Worm (Caenorhabditis elegans) whole organism, L1 larva: ENCODE data around the gene T07E3.3.

ENCODE experiments used
- C04F5.9 ChIP-seq: sonication (generic microtip); optimal IDR thresholded peaks from 2 replicates; lab custom pipeline; 2016; ENCODE audit warnings: missing genetic modification characterization, missing compliant biosample characterization
- C34B4.2 ChIP-seq: sonication (generic microtip); optimal IDR thresholded peaks from 2 replicates; lab custom pipeline; 2017; ENCODE audit warnings: mild to moderate bottlenecking, missing genetic modification characterization, missing compliant biosample characterization
- F16B12.6 ChIP-seq: fragments of 150-350 bp; optimal IDR thresholded peaks from 2 replicates; lab custom pipeline; 2014; ENCODE audit warnings: missing biosample characterization, missing genetic modification characterization
- aly-2 ChIP-seq: fragments of 150-350 bp; optimal IDR thresholded peaks from 2 replicates; lab custom pipeline; 2014; ENCODE audit warnings: missing biosample characterization, missing genetic modification characterization
- ama-1 ChIP-seq: fragments of 150-350 bp; optimal IDR thresholded peaks from 2 replicates; lab custom pipeline; 2014
- ceh-8 ChIP-seq: fragments of 200-800 bp; sonication (Bioruptor generic); optimal IDR thresholded peaks from 2 replicates; lab custom pipeline; 2018; ENCODE audit warnings: mild to moderate bottlenecking, missing genetic modification characterization, moderate library complexity, missing compliant biosample characterization
- ceh-88 ChIP-seq: fragments of 200-800 bp; sonication (Bioruptor generic); IDR thresholded peaks from 2 replicates; pipeline ENCODE4 v1.3.6; 2022; ENCODE audit warnings: missing genetic modification characterization, missing compliant biosample characterization
- ces-1 ChIP-seq: fragments of 150-350 bp; optimal IDR thresholded peaks from 2 replicates; lab custom pipeline; 2014; ENCODE audit warnings: missing biosample characterization, missing genetic modification reagents, missing genetic modification characterization
- efl-1 ChIP-seq, 4 experiments: fragments of 150-350 bp; optimal IDR thresholded peaks in 3 of 4; peaks in 1 of 4; 1 replicate in 1 of 4; 2 replicates in 3 of 4; lab custom pipeline; 2014; ENCODE audit warnings: missing biosample characterization in 2 of 4, missing genetic modification characterization in 2 of 4, missing genetic modification reagents in 2 of 4
- egl-13 ChIP-seq: sonication (generic microtip); optimal IDR thresholded peaks from 2 replicates; lab custom pipeline; 2016; ENCODE audit warnings: missing genotype, missing genetic modification reagents, missing genetic modification characterization, missing compliant biosample characterization
- elt-2 ChIP-seq: sonication (generic microtip); optimal IDR thresholded peaks from 2 replicates; lab custom pipeline; 2016; ENCODE audit warnings: missing genetic modification characterization, mild to moderate bottlenecking, inconsistent platforms, missing compliant biosample characterization, missing genetic modification reagents
- fkh-4 ChIP-seq: sonication (generic microtip); optimal IDR thresholded peaks from 2 replicates; lab custom pipeline; 2016; ENCODE audit warnings: missing compliant biosample characterization, missing genetic modification characterization, borderline replicate concordance
- fos-1 ChIP-seq: fragments of 150-350 bp; optimal IDR thresholded peaks from 2 replicates; lab custom pipeline; 2014; ENCODE audit warnings: missing biosample characterization, missing genetic modification characterization
- jun-1 ChIP-seq: fragments of 150-350 bp; optimal IDR thresholded peaks from 2 replicates; lab custom pipeline; 2014; ENCODE audit warnings: missing biosample characterization, missing genetic modification reagents, missing genetic modification characterization
- lin-13 ChIP-seq: fragments of 150-350 bp; optimal IDR thresholded peaks from 2 replicates; lab custom pipeline; 2014; ENCODE audit warnings: missing biosample characterization, missing genetic modification reagents, missing genetic modification characterization
- lin-15B ChIP-seq: fragments of 150-350 bp; sonication (generic microtip); optimal IDR thresholded peaks from 3 replicates; lab custom pipeline; 2014; ENCODE audit warnings: missing biosample characterization, missing genetic modification characterization
- lin-35 ChIP-seq, 2 experiments: fragments of 150-350 bp; optimal IDR thresholded peaks; 2 replicates each; lab custom pipeline; 2014; ENCODE audit warnings: missing biosample characterization in 2 of 2, missing genetic modification characterization in 2 of 2, missing genetic modification reagents in 2 of 2
- lir-3 ChIP-seq: sonication (generic microtip); optimal IDR thresholded peaks from 2 replicates; lab custom pipeline; 2016; ENCODE audit warnings: mild to moderate bottlenecking, missing genetic modification characterization, moderate library complexity, missing compliant biosample characterization; ENCODE audit not compliant: poor library complexity
- mdl-1 ChIP-seq, 2 experiments: fragments of 150-350 bp; optimal IDR thresholded peaks; 2 replicates each; lab custom pipeline; 2014 to 2017; ENCODE audit warnings: missing biosample characterization in 2 of 2, missing genetic modification characterization in 2 of 2, inconsistent platforms in 1 of 2
- mep-1 ChIP-seq: fragments of 150-350 bp; optimal IDR thresholded peaks from 2 replicates; lab custom pipeline; 2014; ENCODE audit warnings: missing biosample characterization, missing genetic modification characterization
- nhr-11 ChIP-seq: fragments of 150-350 bp; optimal IDR thresholded peaks from 2 replicates; lab custom pipeline; 2014; ENCODE audit warnings: missing biosample characterization, missing genetic modification characterization
- nhr-12 ChIP-seq: sonication (generic microtip); optimal IDR thresholded peaks from 2 replicates; lab custom pipeline; 2017; ENCODE audit warnings: missing biosample characterization, missing genetic modification characterization
- nhr-237 ChIP-seq: fragments of 150-350 bp; optimal IDR thresholded peaks from 2 replicates; lab custom pipeline; 2014; ENCODE audit warnings: missing biosample characterization, missing genetic modification characterization
- nhr-28 ChIP-seq: fragments of 150-350 bp; optimal IDR thresholded peaks from 2 replicates; lab custom pipeline; 2014; ENCODE audit warnings: missing biosample characterization, missing genetic modification characterization
- nhr-71 ChIP-seq: sonication (generic microtip); optimal IDR thresholded peaks from 2 replicates; lab custom pipeline; 2016; ENCODE audit warnings: mild to moderate bottlenecking, missing genetic modification characterization, moderate library complexity, missing compliant biosample characterization
- nhr-77 ChIP-seq: fragments of 150-350 bp; optimal IDR thresholded peaks from 2 replicates; lab custom pipeline; 2014; ENCODE audit warnings: missing biosample characterization, missing genetic modification characterization
- nhr-84 ChIP-seq: sonication (generic microtip); optimal IDR thresholded peaks from 2 replicates; lab custom pipeline; 2017; ENCODE audit warnings: missing biosample characterization, missing genetic modification characterization
- nhr-85 ChIP-seq: sonication (generic microtip); peaks from one replicate; lab custom pipeline; 2016; ENCODE audit warnings: missing genetic modification characterization, inconsistent platforms, missing compliant biosample characterization
- nhr-90 ChIP-seq: sonication (generic microtip); optimal IDR thresholded peaks from 2 replicates; lab custom pipeline; 2016; ENCODE audit warnings: mild to moderate bottlenecking, missing genetic modification characterization, missing compliant biosample characterization; ENCODE audit not compliant: poor library complexity
- pag-3 ChIP-seq: sonication (generic microtip); optimal IDR thresholded peaks from 2 replicates; lab custom pipeline; 2017; ENCODE audit warnings: missing genetic modification characterization, mild to moderate bottlenecking, missing compliant biosample characterization, antibody characterized with exemption, borderline replicate concordance; ENCODE audit not compliant: insufficient read depth
- pqm-1 ChIP-seq: sonication (generic microtip); optimal IDR thresholded peaks from 3 replicates; lab custom pipeline; 2017; ENCODE audit warnings: missing biosample characterization, missing genetic modification characterization
- skn-1 ChIP-seq: fragments of 150-350 bp; optimal IDR thresholded peaks from 2 replicates; lab custom pipeline; 2014; ENCODE audit warnings: missing biosample characterization, missing genetic modification characterization
- snpc-4 ChIP-seq: fragments of 150-350 bp; optimal IDR thresholded peaks from 2 replicates; lab custom pipeline; 2014; ENCODE audit warnings: missing biosample characterization, missing genetic modification characterization
- snu-23 ChIP-seq: sonication (generic microtip); optimal IDR thresholded peaks from 2 replicates; lab custom pipeline; 2016; ENCODE audit warnings: missing genetic modification characterization, missing compliant biosample characterization
- sptf-1 ChIP-seq: fragments of 150-350 bp; optimal IDR thresholded peaks from 2 replicates; lab custom pipeline; 2014; ENCODE audit warnings: missing biosample characterization, missing genetic modification characterization
- sup-37 ChIP-seq: fragments of 200-800 bp; sonication (Bioruptor generic); optimal IDR thresholded peaks from 2 replicates; lab custom pipeline; 2018; ENCODE audit warnings: mild to moderate bottlenecking, missing genetic modification characterization, missing compliant biosample characterization
- swsn-7 ChIP-seq: sonication (generic microtip); optimal IDR thresholded peaks from 2 replicates; lab custom pipeline; 2016; ENCODE audit warnings: missing genetic modification characterization, missing compliant biosample characterization
- tbx-2 ChIP-seq: sonication (generic microtip); optimal IDR thresholded peaks from 2 replicates; lab custom pipeline; 2016; ENCODE audit warnings: missing genetic modification characterization, missing compliant biosample characterization
- tlp-1 ChIP-seq: fragments of 150-350 bp; optimal IDR thresholded peaks from 2 replicates; lab custom pipeline; 2014; ENCODE audit warnings: missing biosample characterization, missing genetic modification characterization
- unc-130 ChIP-seq: fragments of 150-350 bp; optimal IDR thresholded peaks from 2 replicates; lab custom pipeline; 2017; ENCODE audit warnings: missing biosample characterization, missing genetic modification characterization, inconsistent platforms
- unc-98 ChIP-seq: fragments of 200-800 bp; sonication (Bioruptor generic); IDR thresholded peaks from 2 replicates; pipeline ENCODE4 v1.3.6; 2022; ENCODE audit warnings: missing genetic modification characterization, missing compliant biosample characterization
- xbp-1 ChIP-seq: sonication (generic microtip); optimal IDR thresholded peaks from 2 replicates; lab custom pipeline; 2016; ENCODE audit warnings: missing genetic modification characterization, missing compliant biosample characterization
- ztf-4 ChIP-seq: fragments of 150-350 bp; optimal IDR thresholded peaks from 2 replicates; lab custom pipeline; 2014; ENCODE audit warnings: missing biosample characterization, missing genetic modification characterization

The T07E3.3 gene

DNA sequence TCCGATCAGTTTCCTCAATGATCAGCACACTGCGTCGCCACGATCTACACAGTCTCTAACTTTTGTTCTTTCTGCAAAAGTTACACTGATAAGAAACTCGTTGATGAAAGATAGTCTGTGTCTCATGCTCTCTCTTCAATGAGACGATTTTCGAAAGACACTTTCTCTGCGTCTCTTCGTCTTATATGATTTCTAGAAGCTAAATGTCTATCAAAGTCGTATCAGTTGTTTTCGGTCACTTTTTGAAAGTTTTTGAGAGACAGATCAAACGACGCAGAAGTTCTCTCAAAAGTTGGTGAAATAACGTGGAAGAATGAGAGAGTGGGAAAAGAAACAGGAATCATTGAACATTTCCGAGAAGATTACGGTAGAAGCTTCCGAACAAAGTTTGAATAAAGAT, 8.5 kb upstream of the T07E3.3 start (continued):
- peak; percentile 49 for TF ChIP-seq nhr-77 (tag; lab: Kevin White, UChicago)
- peak; percentile 69 for TF ChIP-seq elt-2 (tag; lab: Kevin White, UChicago)
- peak; percentile 29 for TF ChIP-seq skn-1 (tag; lab: Kevin White, UChicago)
- no peak for TF ChIP-seq sptf-1 (tag; lab: Kevin White, UChicago)
- TF ChIP-seq nhr-11 (tag; lab: Kevin White, UChicago), result peak; percentile 4
- peak; percentile 55 for TF ChIP-seq lir-3 (tag; lab: Kevin White, UChicago)
- peak; percentile 53 for TF ChIP-seq nhr-90 (tag; lab: Kevin White, UChicago)
- peak; percentile 87 for TF ChIP-seq nhr-85 (tag; lab: Kevin White, UChicago)
- peak; percentile 79 for TF ChIP-seq fos-1 (tag; lab: Kevin White, UChicago)
- TF ChIP-seq ces-1, result no peak
- no peak for TF ChIP-seq nhr-12
- peak; percentile 31 to 67 for TF ChIP-seq lin-35 (GFP tag; optimal IDR thresholded peaks at IDR 0.05; lab: Kevin White, UChicago)
- TF ChIP-seq egl-13, result no peak
- no peak for TF ChIP-seq jun-1 (tag; lab: Kevin White, UChicago)
- TF ChIP-seq xbp-1, result peak; percentile 14
- TF ChIP-seq C04F5.9 (tag; lab: Kevin White, UChicago), result no peak
- TF ChIP-seq pag-3 (tag; lab: Kevin White, UChicago), result no peak
- TF ChIP-seq lin-13 (GFP tag; lab: Kevin White, UChicago), result peak; percentile 18
- TF ChIP-seq nhr-28 (tag; lab: Kevin White, UChicago), result no peak
- no peak for TF ChIP-seq lin-15B (tag; lab: Kevin White, UChicago)
- TF ChIP-seq fkh-4 (tag; lab: Kevin White, UChicago), result no peak
- peak; percentile 60 for TF ChIP-seq efl-1 (optimal IDR thresholded peaks at IDR 0.05; lab: Kevin White, UChicago)
- peak; percentile 36 to 95 for TF ChIP-seq efl-1 (GFP tag; optimal IDR thresholded peaks at IDR 0.05 in 1 of 2; lab: Kevin White, UChicago)
- TF ChIP-seq sup-37 (GFP tag; lab: Kevin White, UChicago), result no peak
- TF ChIP-seq snu-23 (GFP tag; lab: Kevin White, UChicago), result peak; percentile 86
- TF ChIP-seq ceh-88, result no peak
- TF ChIP-seq F16B12.6 (tag; lab: Kevin White, UChicago), result no peak
- TF ChIP-seq mdl-1 (tag; optimal IDR thresholded peaks at IDR 0.05; lab: Kevin White, UChicago), result peak in 1 of 2 experiments; percentile 49
- no peak for TF ChIP-seq nhr-237
- no peak for TF ChIP-seq pqm-1 (tag; lab: Kevin White, UChicago)
- TF ChIP-seq tbx-2, result peak; percentile 77
- TF ChIP-seq unc-130 (tag; lab: Kevin White, UChicago), result no peak
- TF ChIP-seq aly-2 (tag; lab: Kevin White, UChicago), result peak; percentile 70
- no peak for TF ChIP-seq ama-1 (lab: Kevin White, UChicago)
- no peak for TF ChIP-seq C34B4.2 (tag; lab: Kevin White, UChicago)
- TF ChIP-seq ceh-8 (GFP tag; lab: Kevin White, UChicago), result no peak
- no peak for TF ChIP-seq unc-98 (GFP tag; lab: Robert Waterston, UW)
- TF ChIP-seq nhr-71 (tag; lab: Kevin White, UChicago), result peak; percentile 93
- TF ChIP-seq ztf-4, result peak; percentile 51
- TF ChIP-seq nhr-84 (tag; lab: Kevin White, UChicago), result no peak
- TF ChIP-seq mep-1 (tag; lab: Kevin White, UChicago), result peak; percentile 66
- no peak for TF ChIP-seq tlp-1 (tag; lab: Kevin White, UChicago)

DNA sequence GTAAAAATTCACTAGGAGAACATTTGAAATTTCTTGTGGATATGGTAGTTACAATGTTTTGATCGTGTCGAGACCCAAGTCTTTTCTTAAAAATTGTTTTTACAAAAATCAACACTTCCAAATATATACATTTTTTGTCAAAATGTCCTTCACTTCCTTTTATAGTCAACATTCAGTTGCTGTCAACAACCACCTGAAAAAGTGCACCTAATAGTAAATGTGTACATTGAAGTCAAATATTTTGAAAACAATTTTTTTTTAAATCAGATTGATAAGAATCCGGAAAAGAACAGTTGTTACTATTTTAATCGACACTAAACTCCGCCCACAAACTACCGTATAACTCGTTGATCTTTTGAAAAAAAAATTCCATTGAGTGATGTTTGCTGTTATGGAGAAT, 8.0 kb upstream of the T07E3.3 start:
- TF ChIP-seq efl-1 (optimal IDR thresholded peaks at IDR 0.05; lab: Kevin White, UChicago), result no peak
- no peak for TF ChIP-seq efl-1 (GFP tag; optimal IDR thresholded peaks at IDR 0.05 in 1 of 2; lab: Kevin White, UChicago)
- TF ChIP-seq aly-2 (tag; lab: Kevin White, UChicago), result no peak
- TF ChIP-seq swsn-7 (tag; lab: Kevin White, UChicago), result no peak
- no peak for TF ChIP-seq snpc-4
